Fruit fly (Drosophila melanogaster): ENCODE measurements around the gene gnu.

gnu gene

dm6 chr3L:14755951-14756723 lies 47.0 kb downstream of the gnu start (continued):
- TF ChIP-seq trh (GFP tag; optimal IDR thresholded peaks at IDR 0.05) (peak; percentile 28), Tbp (GFP tag; optimal IDR thresholded peaks at IDR 0.05) (no peak), CG8765 (GFP tag; IDR thresholded peaks at IDR 0.05) (0 out of 2 replicates have a peak, but pooled peaks have one; percentile 29), CkIIα-i1 (GFP tag; IDR thresholded peaks at IDR 0.05) (no peak), CG13424 (tag; optimal IDR thresholded peaks at IDR 0.05) (peak; percentile 93), crp (GFP tag; optimal IDR thresholded peaks at IDR 0.05) (peak in 1 of 2 experiments; percentile 29), grn (GFP tag; optimal IDR thresholded peaks at IDR 0.05) (peak; percentile 87), Dll (GFP tag; IDR thresholded peaks at IDR 0.05; ENCODE audit: partially characterized antibody) (no peak), NC2β (GFP tag; optimal IDR thresholded peaks at IDR 0.05) (peak; percentile 56), CG7928 (GFP tag; optimal IDR thresholded peaks at IDR 0.05) (peak; percentile 65), CG3407 (GFP tag; optimal IDR thresholded peaks at IDR 0.05) (peak; percentile 69), bowl (GFP tag; IDR thresholded peaks at IDR 0.05) (no peak), D19A (tag; optimal IDR thresholded peaks at IDR 0.05) (peak; percentile 83), fd96Cb (tag; optimal IDR thresholded peaks at IDR 0.05) (peak; percentile 88), ind (GFP tag; optimal IDR thresholded peaks at IDR 0.05) (peak; percentile 87), Ssrp (tag; optimal IDR thresholded peaks at IDR 0.05) (peak; percentile 89), CG9215 (GFP tag; IDR thresholded peaks at IDR 0.05) (peak; percentile 86), CG32772 (GFP tag; IDR thresholded peaks at IDR 0.05) (peak; percentile 80; the same call in 1 of the 2 replicates), Sin3A (optimal IDR thresholded peaks at IDR 0.05) (no peak), Xrp1 (GFP tag; IDR thresholded peaks at IDR 0.05) (peak; percentile 72), Fer3 (tag; optimal IDR thresholded peaks at IDR 0.05) (peak; percentile 86), repo (GFP tag; optimal IDR thresholded peaks at IDR 0.05) (peak; percentile 20), CG1602 (GFP tag; optimal IDR thresholded peaks at IDR 0.05) (peak; percentile 81), tgo (GFP tag; IDR thresholded peaks at IDR 0.05) (peak; percentile 87), pb (GFP tag; optimal IDR thresholded peaks at IDR 0.05) (no peak), zen (tag; optimal IDR thresholded peaks at IDR 0.05) (peak; percentile 32), wdn (GFP tag; IDR thresholded peaks at IDR 0.05) (peak; percentile 54; the same call in 1 of the 2 replicates), CG15479 (GFP tag; optimal IDR thresholded peaks at IDR 0.05) (no peak), CG11560 (tag; IDR thresholded peaks at IDR 0.05) (peak; percentile 63; the same call in 2 of the 3 replicates), CG14014 (GFP tag; IDR thresholded peaks at IDR 0.05) (peak; percentile 71), dati (GFP tag; IDR thresholded peaks at IDR 0.05) (0 out of 2 replicates have a peak, but pooled peaks have one; percentile 9), sima (GFP tag; optimal IDR thresholded peaks at IDR 0.05) (no peak), lbe (GFP tag; optimal IDR thresholded peaks at IDR 0.05) (no peak), her (GFP tag; optimal IDR thresholded peaks at IDR 0.05) (no peak), knrl (GFP tag; IDR thresholded peaks at IDR 0.05; ENCODE audit: partially characterized antibody) (no peak), CG5953 (GFP tag; IDR thresholded peaks at IDR 0.05) (peak; percentile 64; the same call in 1 of the 2 replicates), pzg (GFP tag; optimal IDR thresholded peaks at IDR 0.05) (no peak), CG17802 (tag; optimal IDR thresholded peaks at IDR 0.05) (no peak), HLH4C (GFP tag; IDR thresholded peaks at IDR 0.05; ENCODE audit: partially characterized antibody) (0 out of 3 replicates have a peak, but pooled peaks have one; percentile 25), grau (tag; optimal IDR thresholded peaks at IDR 0.05) (peak; percentile 99), CHES-1-like (GFP tag; optimal IDR thresholded peaks at IDR 0.05) (no peak), CG2712 (tag; optimal IDR thresholded peaks at IDR 0.05) (peak; percentile 88), dpn (GFP tag; optimal IDR thresholded peaks at IDR 0.05) (peak; percentile 84 to 85), Asciz (GFP tag; optimal IDR thresholded peaks at IDR 0.05) (peak; percentile 85), B-H2 (GFP tag; optimal IDR thresholded peaks at IDR 0.05) (peak; percentile 40), zfh1 (GFP tag; IDR thresholded peaks at IDR 0.05) (peak; percentile 69), Doc3 (GFP tag; IDR thresholded peaks at IDR 0.05; ENCODE audit: partially characterized antibody) (no peak; the same call in 2 of the 3 replicates), CG1024 (GFP tag; IDR thresholded peaks at IDR 0.05) (0 out of 2 replicates have a peak, but pooled peaks have one; percentile 38), da (GFP tag; optimal IDR thresholded peaks at IDR 0.05) (no peak), fru (optimal IDR thresholded peaks at IDR 0.05) (no peak)

Data from whole organism, embryonic.